Worm (Caenorhabditis elegans) whole organism, L1 larva: ENCODE measurements around the gene spo-11.

Experiments
- egl-13 ChIP-seq: sonication (generic microtip); optimal IDR thresholded peaks from 2 replicates; lab custom pipeline; 2016; ENCODE audit warnings: missing genotype, missing genetic modification reagents, missing genetic modification characterization, missing compliant biosample characterization
- snpc-4 ChIP-seq: fragments of 150-350 bp; optimal IDR thresholded peaks from 2 replicates; lab custom pipeline; 2014; ENCODE audit warnings: missing biosample characterization, missing genetic modification characterization
- unc-62 ChIP-seq: fragments of 150-350 bp; optimal IDR thresholded peaks from 2 replicates; lab custom pipeline; 2014; ENCODE audit warnings: missing biosample characterization, missing genetic modification reagents, missing genetic modification characterization

ce11 chrIV:11089527-11089926, 35.1 kb downstream of the spo-11 start, which contains the start of gene M7.7:
- TF ChIP-seq unc-62 (GFP tag; lab: Kevin White, UChicago), result no peak
- TF ChIP-seq egl-13, result no peak
- no peak for TF ChIP-seq snpc-4 (tag; lab: Kevin White, UChicago)
